Fruit fly (Drosophila melanogaster) whole organism, embryonic: ENCODE data around the gene CG17327.

Experiments used
- Atf6 ChIP-seq: fragments of 200-800 bp; sonication (Bioruptor generic); IDR thresholded peaks from 2 replicates; pipeline ENCODE4 v1.3.6; 2022; ENCODE audit warnings: missing biosample characterization, missing genetic modification characterization
- Awh ChIP-seq: fragments of 200-800 bp; sonication (Bioruptor generic); IDR thresholded peaks from 2 replicates; pipeline ENCODE4, ENCODE4 v1.3.6; 2022; ENCODE audit warnings: missing biosample characterization, missing genetic modification characterization
- CG12236 ChIP-seq: fragments of 200-800 bp; sonication (Bioruptor generic); optimal IDR thresholded peaks from 2 replicates; lab custom pipeline; 2016; ENCODE audit warnings: missing biosample characterization, missing genetic modification characterization
- CG12744 ChIP-seq: fragments of 200-800 bp; sonication (Bioruptor generic); optimal IDR thresholded peaks from 2 replicates; lab custom pipeline; 2016; ENCODE audit warnings: missing biosample characterization, missing genetic modification characterization
- CG17802 ChIP-seq: fragments of 200-800 bp; sonication (Bioruptor generic); optimal IDR thresholded peaks from 2 replicates; lab custom pipeline; 2018; ENCODE audit warnings: missing biosample characterization, mild to moderate bottlenecking, missing genetic modification characterization, moderate library complexity
- CG18262 ChIP-seq: fragments of 200-800 bp; optimal IDR thresholded peaks from 3 replicates; lab custom pipeline; 2019; ENCODE audit warnings: missing biosample characterization, mild to moderate bottlenecking, missing genetic modification characterization, moderate library complexity
- CG2199 ChIP-seq: fragments of 200-800 bp; sonication (Bioruptor generic); IDR thresholded peaks from 3 replicates; pipeline ENCODE4 v1.3.6; 2022; ENCODE audit warnings: missing biosample characterization, missing genetic modification characterization
- CG3065 ChIP-seq: fragments of 200-800 bp; sonication (Bioruptor generic); optimal IDR thresholded peaks from 2 replicates; lab custom pipeline; 2016; ENCODE audit warnings: missing biosample characterization, missing genetic modification characterization
- CG31365 ChIP-seq: fragments of 200-800 bp; sonication (Bioruptor generic); optimal IDR thresholded peaks from 2 replicates; lab custom pipeline; 2018; ENCODE audit warnings: missing biosample characterization, mild to moderate bottlenecking, missing genetic modification characterization
- CG33213 ChIP-seq: fragments of 200-800 bp; sonication (Bioruptor generic); optimal IDR thresholded peaks from 3 replicates; lab custom pipeline; 2016; ENCODE audit warnings: missing biosample characterization, missing genetic modification characterization
- CG34376 ChIP-seq: fragments of 200-800 bp; sonication (Bioruptor generic); optimal IDR thresholded peaks from 2 replicates; lab custom pipeline; 2018; ENCODE audit warnings: missing biosample characterization, mild to moderate bottlenecking, missing genetic modification characterization
- CG6791 ChIP-seq: fragments of 200-800 bp; sonication (Bioruptor generic); IDR thresholded peaks from 3 replicates; pipeline ENCODE4 v1.3.6; 2022; ENCODE audit warnings: missing biosample characterization, missing genetic modification characterization; ENCODE audit not compliant: partially characterized antibody
- CG8478 ChIP-seq: fragments of >200 bp; optimal IDR thresholded peaks from 2 replicates; lab custom pipeline; 2018
- CG8924 ChIP-seq: fragments of 200-800 bp; optimal IDR thresholded peaks from 3 replicates; lab custom pipeline; 2019; ENCODE audit warnings: missing biosample characterization, mild to moderate bottlenecking, missing genetic modification characterization, moderate library complexity
- CG9437 ChIP-seq: fragments of 200-800 bp; sonication (Bioruptor generic); optimal IDR thresholded peaks from 2 replicates; lab custom pipeline; 2018; ENCODE audit warnings: missing biosample characterization, mild to moderate bottlenecking, missing genetic modification characterization
- CG9817 ChIP-seq: fragments of 200-800 bp; sonication (Bioruptor generic); optimal IDR thresholded peaks from 2 replicates; lab custom pipeline; 2018; ENCODE audit warnings: missing biosample characterization, mild to moderate bottlenecking, missing genetic modification characterization, moderate library complexity
- CoRest ChIP-seq: fragments of 200-800 bp; sonication (Bioruptor generic); optimal IDR thresholded peaks from 3 replicates; lab custom pipeline; 2018; ENCODE audit warnings: missing biosample characterization, mild to moderate bottlenecking, missing genetic modification characterization, moderate library complexity
- GATAe ChIP-seq: fragments of 200-800 bp; sonication (Bioruptor generic); conservative IDR thresholded peaks from 2 replicates; pipeline ENCODE4 v1.3.6; 2022; ENCODE audit warnings: missing biosample characterization, missing genetic modification characterization
- MBD-R2 ChIP-seq: fragments of 200-800 bp; sonication (Bioruptor generic); IDR thresholded peaks from 2 replicates; pipeline ENCODE4 v1.3.6; 2022; ENCODE audit warnings: missing biosample characterization, missing genetic modification characterization
- Med ChIP-seq: fragments of 200-800 bp; sonication (Bioruptor generic); peaks from one replicate; lab custom pipeline; 2016; ENCODE audit warnings: missing biosample characterization, missing genetic modification characterization, mild to moderate bottlenecking, inconsistent platforms, moderate library complexity
- Mrtf ChIP-seq: fragments of 200-800 bp; sonication (Bioruptor generic); IDR thresholded peaks from 3 replicates; pipeline ENCODE4 v1.3.6; 2022; ENCODE audit warnings: missing biosample characterization, missing genetic modification characterization
- Opbp ChIP-seq: fragments of 200-800 bp; sonication (Bioruptor generic); IDR thresholded peaks from 3 replicates; pipeline ENCODE4 v1.3.6; 2022; ENCODE audit warnings: missing biosample characterization, missing genetic modification characterization; ENCODE audit not compliant: partially characterized antibody
- Optix ChIP-seq: fragments of 200-800 bp; sonication (Bioruptor generic); IDR thresholded peaks from 3 replicates; pipeline ENCODE4 v1.3.6; 2022; ENCODE audit warnings: missing biosample characterization, missing genetic modification characterization
- Pdp1 ChIP-seq, 2 experiments: fragments of 200-800 bp; sonication (Bioruptor generic); optimal IDR thresholded peaks; 3 replicates each; lab custom pipeline; 2016; ENCODE audit warnings: missing biosample characterization in 2 of 2, missing genetic modification characterization in 2 of 2, mild to moderate bottlenecking in 1 of 2, moderate library complexity in 1 of 2
- Ptx1 ChIP-seq: fragments of 200-800 bp; sonication (Bioruptor generic); IDR thresholded peaks from 2 replicates; pipeline ENCODE4 v1.3.6; 2022; ENCODE audit warnings: missing biosample characterization, missing genetic modification characterization
- Sox102F ChIP-seq: fragments of 200-800 bp; sonication (Bioruptor generic); optimal IDR thresholded peaks from 2 replicates; lab custom pipeline; 2018; ENCODE audit warnings: missing biosample characterization, mild to moderate bottlenecking, missing genetic modification characterization, moderate library complexity
- ap ChIP-seq: fragments of 200-800 bp; sonication (Bioruptor generic); IDR thresholded peaks from 2 replicates; pipeline ENCODE4 v1.3.6; 2022; ENCODE audit warnings: missing biosample characterization, missing genetic modification characterization
- bbx ChIP-seq: fragments of 200-800 bp; sonication (Bioruptor generic); IDR thresholded peaks from 2 replicates; pipeline ENCODE4 v1.3.6; 2022; ENCODE audit warnings: missing biosample characterization, missing genetic modification characterization; ENCODE audit not compliant: partially characterized antibody
- bowl ChIP-seq: fragments of 200-800 bp; sonication (Bioruptor generic); IDR thresholded peaks from 2 replicates; pipeline ENCODE4 v1.3.6; 2022; ENCODE audit warnings: missing biosample characterization, missing genetic modification characterization
- bsh ChIP-seq, 2 experiments: fragments of 200-800 bp; sonication (Bioruptor generic); optimal IDR thresholded peaks; 2 replicates each; lab custom pipeline; 2017 to 2018; ENCODE audit warnings: mild to moderate bottlenecking in 2 of 2, missing biosample characterization in 2 of 2, missing genetic modification characterization in 2 of 2, moderate library complexity in 1 of 2
- crp ChIP-seq, 2 experiments: fragments of 200-800 bp; sonication (Bioruptor generic); optimal IDR thresholded peaks; 2 replicates in 1 of 2; 3 replicates in 1 of 2; lab custom pipeline; 2017; ENCODE audit warnings: missing biosample characterization in 2 of 2, missing genetic modification characterization in 2 of 2, mild to moderate bottlenecking in 1 of 2, moderate library complexity in 1 of 2
- disco-r ChIP-seq: fragments of 200-800 bp; sonication (Bioruptor generic); optimal IDR thresholded peaks from 2 replicates; lab custom pipeline; 2016; ENCODE audit warnings: missing biosample characterization, missing genetic modification characterization
- dmrt99B ChIP-seq: fragments of 200-800 bp; sonication (Bioruptor generic); optimal IDR thresholded peaks from 2 replicates; lab custom pipeline; 2018; ENCODE audit warnings: missing biosample characterization, mild to moderate bottlenecking, missing genetic modification characterization, moderate library complexity
- fu2 ChIP-seq: fragments of 200-800 bp; sonication (Bioruptor generic); optimal IDR thresholded peaks from 2 replicates; lab custom pipeline; 2016; ENCODE audit warnings: missing biosample characterization, missing genetic modification characterization
- gcm ChIP-seq: fragments of 200-800 bp; sonication (Bioruptor generic); optimal IDR thresholded peaks from 2 replicates; lab custom pipeline; 2019; ENCODE audit warnings: missing biosample characterization, mild to moderate bottlenecking, missing genetic modification characterization, moderate library complexity
- her ChIP-seq: fragments of 200-800 bp; sonication (Bioruptor generic); optimal IDR thresholded peaks from 2 replicates; lab custom pipeline; 2016; ENCODE audit warnings: missing biosample characterization, missing genetic modification characterization
- jing ChIP-seq: fragments of 200-800 bp; sonication (Bioruptor generic); optimal IDR thresholded peaks from 2 replicates; lab custom pipeline; 2018; ENCODE audit warnings: missing biosample characterization, mild to moderate bottlenecking, missing genetic modification characterization
- lola ChIP-seq, 3 experiments: fragments of >200 bp in 2 of 3; fragments of 200-800 bp in 1 of 3; sonication (Bioruptor generic) in 1 of 3; optimal IDR thresholded peaks; 2 replicates each; lab custom pipeline; 2017 to 2019; ENCODE audit warnings: missing biosample characterization in 3 of 3, missing genetic modification characterization in 3 of 3, mild to moderate bottlenecking in 1 of 3, moderate library complexity in 1 of 3
- nmo ChIP-seq: fragments of 200-800 bp; sonication (Bioruptor generic); optimal IDR thresholded peaks from 2 replicates; lab custom pipeline; 2018; ENCODE audit warnings: missing biosample characterization, mild to moderate bottlenecking, missing genetic modification characterization, moderate library complexity
- odd ChIP-seq: fragments of 200-800 bp; sonication (Bioruptor generic); optimal IDR thresholded peaks from 2 replicates; lab custom pipeline; 2017; ENCODE audit warnings: missing biosample characterization, mild to moderate bottlenecking, missing genetic modification characterization
- pita ChIP-seq: fragments of 200-800 bp; sonication (Bioruptor generic); optimal IDR thresholded peaks from 2 replicates; lab custom pipeline; 2017; ENCODE audit warnings: missing biosample characterization, mild to moderate bottlenecking, missing genetic modification characterization
- prd ChIP-seq, 3 experiments: fragments of >200 bp in 2 of 3; fragments of 200-800 bp in 1 of 3; sonication (Bioruptor generic) in 1 of 3; optimal IDR thresholded peaks in 2 of 3; IDR thresholded peaks in 1 of 3; 2 replicates in 2 of 3; 3 replicates in 1 of 3; pipeline versions ENCODE4 v1.3.6 to Lab custom; 2017 to 2022; ENCODE audit warnings: missing biosample characterization in 1 of 3, missing genetic modification characterization in 1 of 3
- sens ChIP-seq: fragments of 200-800 bp; sonication (Bioruptor generic); peaks from one replicate; lab custom pipeline; 2016; ENCODE audit warnings: missing biosample characterization, missing genetic modification characterization
- seq ChIP-seq: fragments of 200-800 bp; sonication (Bioruptor generic); IDR thresholded peaks from 2 replicates; pipeline ENCODE4 v1.3.6; 2022; ENCODE audit warnings: missing biosample characterization, missing genetic modification characterization
- sim ChIP-seq: fragments of 200-800 bp; sonication (Bioruptor generic); IDR thresholded peaks from 2 replicates; pipeline ENCODE4 v1.3.6; 2022; ENCODE audit warnings: missing biosample characterization, missing genetic modification characterization
- usp ChIP-seq: fragments of >200 bp; optimal IDR thresholded peaks from 2 replicates; lab custom pipeline; 2017; ENCODE audit warnings: missing biosample characterization, missing genetic modification characterization
- vfl ChIP-seq: fragments of 200-800 bp; sonication (Bioruptor generic); optimal IDR thresholded peaks from 2 replicates; lab custom pipeline; 2016; ENCODE audit warnings: missing biosample characterization, missing genetic modification characterization
- zen ChIP-seq: fragments of 200-800 bp; sonication (Bioruptor generic); optimal IDR thresholded peaks from 3 replicates; lab custom pipeline; 2018; ENCODE audit warnings: missing biosample characterization, mild to moderate bottlenecking, missing genetic modification characterization, moderate library complexity

CG17327 gene

dm6 chr3R:13032323-13032722, 34.8 kb upstream of the CG17327 start, which contains the start of gene ry (continued):
- no peak for TF ChIP-seq Awh
- TF ChIP-seq Atf6 (GFP tag; lab: Robert Waterston, UW): peak; percentile 38; the same call in 1 of the 2 replicates
- peak; percentile 1 for TF ChIP-seq CG34376
- no peak for TF ChIP-seq usp (GFP tag; lab: Kevin White, UChicago)
- peak; percentile 18; the same call in 1 of the 3 replicates for TF ChIP-seq Optix (GFP tag; lab: Robert Waterston, UW)
- peak; percentile 38 for TF ChIP-seq CG9437
- TF ChIP-seq Sox102F (GFP tag; lab: Kevin White, UChicago): no peak
- TF ChIP-seq CG2199: peak; percentile 60; the same call in 1 of the 3 replicates
- TF ChIP-seq Pdp1 (GFP tag; optimal IDR thresholded peaks at IDR 0.05; lab: Kevin White, UChicago): peak in 1 of 2 experiments; percentile 73
- no peak for TF ChIP-seq gcm (GFP tag; lab: Kevin White, UChicago)
- no peak for TF ChIP-seq CG8924 (tag; lab: Kevin White, UChicago)
- TF ChIP-seq CG6791 (GFP tag; lab: Robert Waterston, UW): 0 out of 3 replicates have a peak, but pooled peaks have one; percentile 10
- no peak for TF ChIP-seq MBD-R2
- TF ChIP-seq Mrtf: no peak
- TF ChIP-seq sim (GFP tag; lab: Robert Waterston, UW): peak; percentile 41; the same call in 1 of the 2 replicates
- no peak for TF ChIP-seq seq (GFP tag; lab: Robert Waterston, UW)
- no peak for TF ChIP-seq disco-r
- TF ChIP-seq sens (GFP tag; lab: Kevin White, UChicago): peak; percentile 24
- TF ChIP-seq dmrt99B (tag; lab: Kevin White, UChicago): no peak
- TF ChIP-seq Opbp (GFP tag; lab: Robert Waterston, UW): no peak
- TF ChIP-seq ap: no peak
- peak; percentile 72 for TF ChIP-seq Med (GFP tag; lab: Kevin White, UChicago)
- TF ChIP-seq CG9817: no peak

dm6 chr3R:13030257-13031173, 33.0 kb upstream of the CG17327 start, which contains the start of the genes CG46281 and CG46280:
Gene CG46281, minus strand, starts transcription at chr3R:13030307.
Gene CG46280, minus strand, starts transcription at chr3R:13030659.
- TF ChIP-seq GATAe (no peak), zen (tag; lab: Kevin White, UChicago) (peak; percentile 82), CG3065 (GFP tag; lab: Kevin White, UChicago) (no peak), bsh (GFP tag; optimal IDR thresholded peaks at IDR 0.05; lab: Kevin White, UChicago) (no peak), CoRest (no peak), Ptx1 (GFP tag; lab: Robert Waterston, UW) (no peak), CG33213 (peak; percentile 24), lola (GFP tag; optimal IDR thresholded peaks at IDR 0.05; lab: Kevin White, UChicago) (peak in 1 of 3 experiments; percentile 30), CG17802 (no peak), odd (GFP tag; lab: Kevin White, UChicago) (no peak), CG8478 (lab: Kevin White, UChicago) (no peak), prd (optimal IDR thresholded peaks at IDR 0.05; lab: Kevin White, UChicago) (no peak), prd (GFP tag; IDR thresholded peaks at IDR 0.05; lab: Robert Waterston, UW) (no peak), CG18262 (no peak), CG31365 (tag; lab: Kevin White, UChicago) (no peak), CG12744 (no peak), fu2 (GFP tag; lab: Kevin White, UChicago) (no peak), nmo (GFP tag; lab: Kevin White, UChicago) (no peak), crp (GFP tag; optimal IDR thresholded peaks at IDR 0.05; lab: Kevin White, UChicago) (no peak), pita (no peak), vfl (peak; percentile 38), CG12236 (GFP tag; lab: Kevin White, UChicago) (no peak), bbx (no peak; the same call in 1 of the 2 replicates), sim (GFP tag; lab: Robert Waterston, UW) (no peak), usp (GFP tag; lab: Kevin White, UChicago) (no peak), jing (GFP tag; lab: Kevin White, UChicago) (no peak), her (GFP tag; lab: Kevin White, UChicago) (peak; percentile 9), bowl (no peak)
